Worm (Caenorhabditis elegans) whole organism, L4 larva: ENCODE results near the gene dnpp-1.
A peak's percentile ranks its signal among the peaks of the same experiment; 100 is the strongest.

Experiments used
- T20F7.1 ChIP-seq: fragments of 200-800 bp; sonication (Bioruptor generic); optimal IDR thresholded peaks from 2 replicates; lab custom pipeline; 2018; ENCODE audit warnings: mild to moderate bottlenecking, missing genetic modification characterization, missing compliant biosample characterization
- Y105C5A.15 ChIP-seq: fragments of 200-800 bp; sonication (Bioruptor generic); IDR thresholded peaks from 2 replicates; pipeline ENCODE4 v1.3.6; 2022; ENCODE audit warnings: missing genetic modification characterization, missing compliant biosample characterization
- ZK337.2 ChIP-seq: fragments of 200-800 bp; sonication (Bioruptor generic); IDR thresholded peaks from 2 replicates; pipeline ENCODE4 v1.3.6; 2022; ENCODE audit warnings: missing genetic modification reagents, missing genetic modification characterization, missing compliant biosample characterization
- ceh-62 ChIP-seq: sonication (generic microtip); optimal IDR thresholded peaks from 2 replicates; lab custom pipeline; 2017; ENCODE audit warnings: missing biosample characterization, missing genetic modification characterization
- daf-12 ChIP-seq: fragments of 150-350 bp; optimal IDR thresholded peaks from 2 replicates; lab custom pipeline; 2014; ENCODE audit warnings: missing biosample characterization, missing genetic modification reagents, missing genetic modification characterization
- daf-16 ChIP-seq, 3 experiments: sonication (generic microtip); optimal IDR thresholded peaks; 2 replicates each; lab custom pipeline; 2016 to 2017; ENCODE audit warnings: missing genetic modification characterization in 3 of 3, missing genetic modification reagents in 3 of 3, mild to moderate bottlenecking in 2 of 3, missing compliant biosample characterization in 2 of 3, missing biosample characterization in 1 of 3, moderate library complexity in 1 of 3
- daf-8 ChIP-seq: fragments of 200-800 bp; sonication (Bioruptor generic); IDR thresholded peaks from 2 replicates; pipeline ENCODE4 v1.3.6; 2022; ENCODE audit warnings: missing genetic modification characterization, missing compliant biosample characterization
- dmd-6 ChIP-seq: fragments of 200-800 bp; sonication (Bioruptor generic); IDR thresholded peaks from 2 replicates; pipeline ENCODE4 v1.3.6; 2022; ENCODE audit warnings: missing genetic modification reagents, missing genetic modification characterization, missing compliant biosample characterization
- dpl-1 ChIP-seq: fragments of 150-350 bp; optimal IDR thresholded peaks from 2 replicates; lab custom pipeline; 2014; ENCODE audit warnings: missing biosample characterization, missing genetic modification reagents, missing genetic modification characterization
- duxl-1 ChIP-seq: sonication (generic microtip); optimal IDR thresholded peaks from 2 replicates; lab custom pipeline; 2016; ENCODE audit warnings: mild to moderate bottlenecking, missing genetic modification characterization, moderate library complexity, missing compliant biosample characterization; ENCODE audit not compliant: poor library complexity
- egl-27 ChIP-seq: sonication (generic microtip); optimal IDR thresholded peaks from 3 replicates; lab custom pipeline; 2017; ENCODE audit warnings: missing biosample characterization, missing genetic modification reagents, missing genetic modification characterization
- fos-1 ChIP-seq: fragments of 150-350 bp; optimal IDR thresholded peaks from 2 replicates; lab custom pipeline; 2014; ENCODE audit warnings: missing biosample characterization, missing genetic modification characterization
- hlh-11 ChIP-seq: fragments of 200-800 bp; sonication (Bioruptor generic); optimal IDR thresholded peaks from 2 replicates; lab custom pipeline; 2018; ENCODE audit warnings: mild to moderate bottlenecking, missing genetic modification characterization, missing compliant biosample characterization
- hlh-30 ChIP-seq: sonication (generic microtip); optimal IDR thresholded peaks from 2 replicates; lab custom pipeline; 2017; ENCODE audit warnings: antibody characterized with exemption, mild to moderate bottlenecking, missing genetic modification characterization, missing compliant biosample characterization; ENCODE audit not compliant: insufficient read depth
- hmg-1.1 ChIP-seq: fragments of 200-800 bp; sonication (Bioruptor generic); IDR thresholded peaks from 2 replicates; pipeline ENCODE4 v1.3.6; 2022; ENCODE audit warnings: missing genetic modification reagents, missing genetic modification characterization, missing compliant biosample characterization
- lin-29 ChIP-seq: fragments of 200-800 bp; sonication (Bioruptor generic); IDR thresholded peaks from 2 replicates; pipeline ENCODE4 v1.3.6; 2022; ENCODE audit warnings: missing genetic modification reagents, missing genetic modification characterization, missing compliant biosample characterization
- lsy-2 ChIP-seq, 2 experiments: fragments of 150-350 bp in 1 of 2; sonication (generic microtip) in 1 of 2; optimal IDR thresholded peaks; 2 replicates each; lab custom pipeline; 2014 to 2017; ENCODE audit warnings: missing biosample characterization in 2 of 2, missing genetic modification characterization in 2 of 2
- madf-5 ChIP-seq, 2 experiments: fragments of 200-800 bp; sonication (Bioruptor generic); IDR thresholded peaks; 2 replicates each; pipeline ENCODE4 v1.3.6; 2022; ENCODE audit warnings: missing compliant biosample characterization in 2 of 2, missing genetic modification characterization in 2 of 2
- mdl-1 ChIP-seq, 2 experiments: fragments of 150-350 bp in 1 of 2; sonication (generic microtip) in 1 of 2; optimal IDR thresholded peaks; 2 replicates each; lab custom pipeline; 2014 to 2017; ENCODE audit warnings: missing biosample characterization in 2 of 2, missing genetic modification characterization in 2 of 2
- mep-1 ChIP-seq: fragments of 150-350 bp; sonication (generic microtip); optimal IDR thresholded peaks from 3 replicates; lab custom pipeline; 2014; ENCODE audit warnings: missing biosample characterization, missing genetic modification characterization
- nhr-25 ChIP-seq: sonication (generic microtip); optimal IDR thresholded peaks from 2 replicates; lab custom pipeline; 2017; ENCODE audit warnings: missing genetic modification characterization, mild to moderate bottlenecking, missing compliant biosample characterization, antibody characterized with exemption, moderate library complexity, borderline replicate concordance; ENCODE audit not compliant: insufficient read depth
- nhr-28 ChIP-seq: fragments of 150-350 bp; optimal IDR thresholded peaks from 2 replicates; lab custom pipeline; 2014; ENCODE audit warnings: missing biosample characterization, missing genetic modification characterization
- nhr-41 ChIP-seq: fragments of 200-800 bp; sonication (Bioruptor generic); IDR thresholded peaks from 2 replicates; pipeline ENCODE4 v1.3.6; 2022; ENCODE audit warnings: missing genetic modification reagents, missing genetic modification characterization, missing compliant biosample characterization
- nhr-6 ChIP-seq: fragments of 150-350 bp; optimal IDR thresholded peaks from 2 replicates; lab custom pipeline; 2014; ENCODE audit warnings: missing biosample characterization, missing genetic modification characterization
- nhr-76 ChIP-seq: fragments of 150-350 bp; optimal IDR thresholded peaks from 2 replicates; lab custom pipeline; 2014; ENCODE audit warnings: missing biosample characterization, missing genetic modification characterization
- nhr-77 ChIP-seq: fragments of 150-350 bp; optimal IDR thresholded peaks from 2 replicates; lab custom pipeline; 2014; ENCODE audit warnings: missing biosample characterization, missing genetic modification characterization
- pha-4 ChIP-seq, 2 experiments: fragments of 150-350 bp in 1 of 2; fragments of 200-800 bp in 1 of 2; sonication (Bioruptor generic) in 1 of 2; IDR thresholded peaks in 1 of 2; optimal IDR thresholded peaks in 1 of 2; 2 replicates each; pipeline versions ENCODE4 v1.3.6 to Lab custom; 2014 to 2022; ENCODE audit warnings: missing genetic modification characterization in 2 of 2, missing genetic modification reagents in 2 of 2, missing biosample characterization in 1 of 2, missing compliant biosample characterization in 1 of 2
- php-3 ChIP-seq: fragments of 200-800 bp; sonication (Bioruptor generic); IDR thresholded peaks from 2 replicates; pipeline ENCODE4 v1.3.6; 2022; ENCODE audit warnings: missing genetic modification reagents, missing genetic modification characterization, missing compliant biosample characterization
- pqm-1 ChIP-seq: sonication (generic microtip); optimal IDR thresholded peaks from 2 replicates; lab custom pipeline; 2017; ENCODE audit warnings: missing biosample characterization, missing genetic modification characterization
- rbr-2 ChIP-seq: sonication (generic microtip); optimal IDR thresholded peaks from 2 replicates; lab custom pipeline; 2016; ENCODE audit warnings: missing genotype, missing genetic modification characterization, missing compliant biosample characterization
- set-16 ChIP-seq: fragments of 200-800 bp; sonication (Bioruptor generic); IDR thresholded peaks from 2 replicates; pipeline ENCODE4 v1.3.6; 2022; ENCODE audit warnings: missing genetic modification reagents, missing genetic modification characterization, missing compliant biosample characterization
- snpc-1.2 ChIP-seq: fragments of 200-800 bp; sonication (Bioruptor generic); IDR thresholded peaks from 2 replicates; pipeline ENCODE4 v1.3.6; 2022; ENCODE audit warnings: missing genetic modification reagents, missing genetic modification characterization, missing compliant biosample characterization
- spr-1 ChIP-seq: sonication (generic microtip); optimal IDR thresholded peaks from 2 replicates; lab custom pipeline; 2016; ENCODE audit warnings: mild to moderate bottlenecking, missing genetic modification characterization, missing compliant biosample characterization
- tag-97 ChIP-seq: fragments of 200-800 bp; sonication (Bioruptor generic); IDR thresholded peaks from 2 replicates; pipeline ENCODE4 v1.3.6; 2022; ENCODE audit warnings: missing genetic modification characterization, missing compliant biosample characterization
- tra-1 ChIP-seq: fragments of 200-800 bp; sonication (Bioruptor generic); IDR thresholded peaks from 2 replicates; pipeline ENCODE4 v1.3.6; 2022; ENCODE audit warnings: missing genetic modification reagents, missing genetic modification characterization, missing compliant biosample characterization
- unc-39 ChIP-seq: sonication (generic microtip); optimal IDR thresholded peaks from 2 replicates; lab custom pipeline; 2017; ENCODE audit warnings: missing biosample characterization, missing genetic modification characterization
- unc-62 ChIP-seq, 3 experiments: fragments of 150-350 bp in 1 of 3; sonication (generic microtip); optimal IDR thresholded peaks in 2 of 3; peaks in 1 of 3; 1 replicate in 1 of 3; 2 replicates in 2 of 3; lab custom pipeline; 2014 to 2017; ENCODE audit warnings: missing biosample characterization in 3 of 3, missing genetic modification characterization in 3 of 3, missing genetic modification reagents in 3 of 3, missing genotype in 1 of 3
- zag-1 ChIP-seq: fragments of 150-350 bp; optimal IDR thresholded peaks from 2 replicates; lab custom pipeline; 2014; ENCODE audit warnings: missing biosample characterization, missing genetic modification characterization
- ztf-7 ChIP-seq: fragments of 150-350 bp; optimal IDR thresholded peaks from 2 replicates; lab custom pipeline; 2014; ENCODE audit warnings: missing biosample characterization, missing genetic modification characterization

The dnpp-1 gene

ce11 chrIII:5838159-5839046, 25.2 kb downstream of the dnpp-1 start (continued):
- no peak for TF ChIP-seq tag-97 (GFP tag; lab: Robert Waterston, UW)
- no peak for TF ChIP-seq lin-29
- no peak for TF ChIP-seq daf-12 (tag; lab: Kevin White, UChicago)
- no peak for TF ChIP-seq set-16 (GFP tag; lab: Robert Waterston, UW)
- no peak for TF ChIP-seq rbr-2 (tag; lab: Kevin White, UChicago)
- no peak for TF ChIP-seq ztf-7
- TF ChIP-seq spr-1 (tag; lab: Kevin White, UChicago): no peak
- TF ChIP-seq, all 104 proteins: peak for 30

ce11 chrIII:5836816-5837215, 26.8 kb downstream of the dnpp-1 start, which contains the start of gene W04D12.1:
Gene W04D12.1 (plus strand): TSS chrIII:5836926.
- peak in 1 of 2 experiments; percentile 63 for TF ChIP-seq unc-62 (GFP tag; optimal IDR thresholded peaks at IDR 0.05 in 1 of 2; lab: Kevin White, UChicago)
- no peak for TF ChIP-seq unc-62 (tag; optimal IDR thresholded peaks at IDR 0.05; lab: Kevin White, UChicago)
- TF ChIP-seq ZK337.2 (GFP tag; lab: Robert Waterston, UW): 0 out of 2 replicates have a peak, but pooled peaks have one; percentile 15
- no peak for TF ChIP-seq nhr-25
- 0 out of 2 replicates have a peak, but pooled peaks have one; percentile 32 for TF ChIP-seq snpc-1.2
- TF ChIP-seq madf-5 (GFP tag; IDR thresholded peaks at IDR 0.05; lab: Robert Waterston, UW): no peak

- TF ChIP-seq nhr-76 (tag; lab: Kevin White, UChicago) (no peak), mdl-1 (tag; optimal IDR thresholded peaks at IDR 0.05; lab: Kevin White, UChicago) (peak in 1 of 2 experiments; percentile 2), unc-62 (GFP tag; optimal IDR thresholded peaks at IDR 0.05 in 1 of 2; lab: Kevin White, UChicago) (peak in 1 of 2 experiments; percentile 86), unc-62 (tag; optimal IDR thresholded peaks at IDR 0.05; lab: Kevin White, UChicago) (no peak), madf-5 (GFP tag; IDR thresholded peaks at IDR 0.05; lab: Robert Waterston, UW) (no peak), daf-16 (GFP tag; optimal IDR thresholded peaks at IDR 0.05; lab: Kevin White, UChicago) (no peak), daf-16 (tag; optimal IDR thresholded peaks at IDR 0.05; lab: Kevin White, UChicago) (peak; percentile 30), php-3 (GFP tag; lab: Robert Waterston, UW) (no peak), duxl-1 (tag; lab: Kevin White, UChicago) (no peak), pha-4 (GFP tag; IDR thresholded peaks at IDR 0.05; lab: Robert Waterston, UW) (no peak), pha-4 (tag; optimal IDR thresholded peaks at IDR 0.05; lab: Kevin White, UChicago) (no peak)
Measured at ce11 chrIII:5836261-5836660, 27.3 kb downstream of the dnpp-1 start.

- TF ChIP-seq tra-1 (peak; percentile 41; the same call in 1 of the 2 replicates), nhr-41 (GFP tag; lab: Robert Waterston, UW) (no peak), hlh-11 (tag; lab: Kevin White, UChicago) (peak; percentile 82), mdl-1 (tag; optimal IDR thresholded peaks at IDR 0.05; lab: Kevin White, UChicago) (peak in 1 of 2 experiments; percentile 31), zag-1 (tag; lab: Kevin White, UChicago) (no peak), dmd-6 (GFP tag; lab: Robert Waterston, UW) (peak; percentile 71), hmg-1.1 (GFP tag; lab: Robert Waterston, UW) (no peak), ceh-62 (tag; lab: Kevin White, UChicago) (no peak), Y105C5A.15 (GFP tag; lab: Robert Waterston, UW) (no peak), nhr-77 (tag; lab: Kevin White, UChicago) (peak; percentile 16), lsy-2 (tag; optimal IDR thresholded peaks at IDR 0.05; lab: Kevin White, UChicago) (peak in 1 of 2 experiments; percentile 23), pqm-1 (peak; percentile 91), mep-1 (tag; lab: Kevin White, UChicago) (peak; percentile 27), pha-4 (GFP tag; IDR thresholded peaks at IDR 0.05; lab: Robert Waterston, UW) (no peak), pha-4 (tag; optimal IDR thresholded peaks at IDR 0.05; lab: Kevin White, UChicago) (no peak), nhr-28 (tag; lab: Kevin White, UChicago) (peak; percentile 92), hlh-30 (peak; percentile 7), T20F7.1 (GFP tag; lab: Kevin White, UChicago) (no peak), unc-39 (no peak), dpl-1 (GFP tag; lab: Kevin White, UChicago) (peak; percentile 8), fos-1 (tag; lab: Kevin White, UChicago) (no peak), egl-27 (tag; lab: Kevin White, UChicago) (no peak), daf-16 (GFP tag; optimal IDR thresholded peaks at IDR 0.05; lab: Kevin White, UChicago) (peak in 1 of 2 experiments; percentile 1), daf-16 (tag; optimal IDR thresholded peaks at IDR 0.05; lab: Kevin White, UChicago) (peak; percentile 69), daf-8 (GFP tag; lab: Robert Waterston, UW) (no peak), nhr-6 (tag; lab: Kevin White, UChicago) (no peak)
Measured at ce11 chrIII:5835163-5835871, 28.3 kb downstream of the dnpp-1 start.
